Worm (Caenorhabditis elegans): ENCODE measurements around the gene ptr-19.

DNA sequence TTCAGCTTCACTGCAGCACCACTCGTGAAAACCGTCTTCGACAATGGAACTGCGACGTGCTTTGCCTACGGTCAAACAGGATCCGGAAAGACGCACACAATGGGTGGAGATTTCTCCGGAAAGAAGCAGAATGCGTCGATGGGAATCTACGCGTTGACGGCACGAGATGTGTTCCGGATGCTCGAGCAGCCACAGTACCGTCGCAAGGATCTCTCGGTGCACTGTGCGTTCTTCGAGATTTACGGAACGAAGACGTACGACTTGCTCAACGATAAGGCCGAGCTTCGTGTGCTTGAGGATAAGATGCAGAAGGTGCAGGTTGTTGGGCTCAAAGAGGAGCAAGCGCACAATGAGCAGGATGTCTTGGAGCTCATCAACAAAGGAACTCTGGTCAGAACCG lies 27.9 kb downstream of the ptr-19 start:
- no peak for TF ChIP-seq him-1 (tag; optimal IDR thresholded peaks at IDR 0.05)
- no peak for TF ChIP-seq W03F9.2 (tag; optimal IDR thresholded peaks at IDR 0.05)
- TF ChIP-seq dao-5 (tag; optimal IDR thresholded peaks at IDR 0.05): no peak
